Comparison of ENCODE assay signal across 1 worm cellular context in the genomic region with DNA sequence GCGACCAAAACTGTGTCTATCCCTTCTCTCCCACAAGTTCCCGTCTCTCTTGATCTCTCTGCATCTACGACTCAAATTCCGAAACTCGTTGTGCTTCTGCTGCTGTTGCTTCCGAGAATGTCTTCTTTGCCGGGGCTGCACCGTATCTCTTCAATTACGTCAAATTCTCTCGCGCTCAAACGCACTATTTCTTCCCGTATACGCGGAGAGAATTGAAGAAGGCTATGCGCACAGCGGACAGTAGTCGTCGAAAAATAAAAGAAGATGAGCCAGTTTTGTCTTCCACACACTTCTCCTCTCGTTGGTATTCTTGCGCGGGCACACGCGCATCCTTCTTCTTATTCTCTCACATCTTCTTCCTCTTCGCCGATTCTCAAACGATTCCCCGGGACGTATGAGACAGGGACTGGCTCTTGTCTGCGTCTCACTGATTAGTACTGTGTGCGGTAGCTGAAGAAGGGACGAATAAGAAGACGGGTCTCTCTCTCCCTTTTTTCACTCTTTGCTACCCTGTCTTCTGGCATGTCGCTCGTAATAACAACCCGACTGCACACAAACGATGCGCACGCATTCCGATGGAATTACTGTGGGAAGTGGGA.
TF ChIP-seq lines count a peak whose summit lies in the region.

No protein-coding gene starts in this region.

TF ChIP-seq in whole organism, late embryonic, 69 proteins besides CTCF, POLR2A, EP300 and RAD21 (continued from another document):
- TF ChIP-seq unc-3 (GFP tag; conservative IDR thresholded peaks at IDR 0.05; lab: Robert Waterston, UW) (no peak), unc-3 (tag; optimal IDR thresholded peaks at IDR 0.05; lab: Kevin White, UChicago) (no peak), unc-86 (tag; optimal IDR thresholded peaks at IDR 0.05; lab: Kevin White, UChicago) (no peak), gmeb-2 (tag; optimal IDR thresholded peaks at IDR 0.05; lab: Kevin White, UChicago) (no peak), lim-6 (tag; optimal IDR thresholded peaks at IDR 0.05; lab: Kevin White, UChicago) (peak; percentile 19), C38D4.7 (GFP tag; optimal IDR thresholded peaks at IDR 0.05; lab: Kevin White, UChicago) (no peak), fkh-6 (tag; optimal IDR thresholded peaks at IDR 0.05; lab: Kevin White, UChicago) (no peak), tbx-2 (tag; optimal IDR thresholded peaks at IDR 0.05; lab: Kevin White, UChicago) (peak; percentile 47), ref-2 (tag; optimal IDR thresholded peaks at IDR 0.05; lab: Kevin White, UChicago) (peak; percentile 2), elt-2 (tag; optimal IDR thresholded peaks at IDR 0.05; lab: Kevin White, UChicago) (peak; percentile 9)
